Fruit fly (Drosophila melanogaster): ENCODE measurements around the gene CG14778.
A peak's percentile ranks its signal among the peaks of the same experiment; 100 is the strongest.

CG14778 gene

DNA sequence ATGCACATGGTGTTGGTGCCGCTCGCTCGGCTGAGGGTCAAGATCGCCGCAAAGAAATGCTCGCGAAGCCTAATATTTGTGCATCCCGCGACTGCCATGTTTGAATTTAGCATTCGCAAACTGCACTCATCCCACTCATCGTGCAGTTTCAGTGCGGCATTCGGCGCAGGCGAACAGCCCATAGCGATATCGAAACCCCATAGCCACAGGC lies at the start of gene CG14778:
TSS of gene CG14778 (plus strand) at position 112 of the 211 bp plus-strand sequence.
- no peak for TF ChIP-seq CG17801 (GFP tag; optimal IDR thresholded peaks at IDR 0.05; ENCODE audit: partially characterized antibody)

DNA sequence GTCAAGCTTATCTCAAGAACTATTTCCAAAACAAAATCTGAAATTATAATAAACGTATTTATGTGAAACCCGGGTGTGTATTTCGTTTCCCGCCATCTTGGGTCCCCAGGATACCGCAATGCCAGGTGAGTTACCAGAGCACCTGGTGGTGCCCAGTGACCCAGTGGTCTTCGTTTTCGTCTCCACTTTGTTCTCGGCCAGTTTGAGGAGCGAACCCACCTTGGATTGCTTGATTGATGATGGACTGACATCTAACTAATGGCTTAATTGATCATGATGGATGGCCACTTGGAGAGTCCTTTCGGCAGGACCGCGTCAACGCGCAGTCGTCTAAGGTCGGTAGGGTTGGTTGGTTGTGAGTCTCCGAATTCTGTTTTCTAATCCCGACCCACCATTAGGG lies 15.2 kb upstream of the CG14778 start, which contains the start of gene Gr2a:
TSS of gene Gr2a (plus strand) at position 301 of the 400 bp plus-strand sequence.
- TF ChIP-seq CG17801 (GFP tag; optimal IDR thresholded peaks at IDR 0.05; ENCODE audit: partially characterized antibody): no peak

DNA sequence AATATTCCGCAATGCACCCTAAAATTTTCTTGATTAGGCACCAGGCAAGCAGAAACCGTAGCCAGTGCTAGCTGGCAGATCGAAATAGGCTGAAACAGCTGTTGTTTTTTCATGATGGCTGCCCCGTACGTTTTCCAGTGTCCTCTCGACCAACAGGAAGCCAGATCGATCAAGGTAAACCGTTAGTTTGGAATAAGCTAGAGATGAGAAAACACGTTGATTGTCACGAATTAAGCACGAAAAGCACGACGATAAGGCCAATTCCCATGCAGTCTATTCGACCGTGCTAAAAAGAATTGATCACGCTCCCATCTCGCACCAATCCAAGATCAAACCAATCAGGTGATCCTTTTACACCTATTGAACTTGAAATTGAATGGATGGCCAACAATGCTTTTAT lies 12.5 kb upstream of the CG14778 start:
- no peak for TF ChIP-seq CG17801 (GFP tag; optimal IDR thresholded peaks at IDR 0.05; ENCODE audit: partially characterized antibody)

DNA sequence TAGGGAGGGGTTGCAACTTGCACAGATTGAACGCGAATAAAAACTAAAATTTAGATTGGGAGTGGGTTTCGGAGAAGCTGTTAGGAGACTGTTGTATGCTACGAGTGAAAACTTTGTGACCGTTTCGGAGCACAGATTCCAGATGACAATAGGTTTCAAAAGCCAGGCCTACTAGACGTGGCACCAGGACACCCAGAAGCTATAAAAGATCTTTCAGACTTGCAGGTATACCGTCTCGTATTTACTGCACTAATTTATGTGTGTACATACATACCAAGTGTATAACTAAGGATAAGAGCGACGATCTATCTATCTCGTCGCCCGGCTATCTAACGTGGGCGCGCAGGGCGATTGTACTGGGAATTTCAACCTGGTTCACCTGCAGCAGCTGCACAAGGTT lies 10.3 kb upstream of the CG14778 start, which contains the start of gene CG14785:
TSS of gene CG14785 (minus strand) at position 101 of the 400 bp plus-strand sequence.
- TF ChIP-seq CG17801 (GFP tag; optimal IDR thresholded peaks at IDR 0.05; ENCODE audit: partially characterized antibody): no peak

DNA sequence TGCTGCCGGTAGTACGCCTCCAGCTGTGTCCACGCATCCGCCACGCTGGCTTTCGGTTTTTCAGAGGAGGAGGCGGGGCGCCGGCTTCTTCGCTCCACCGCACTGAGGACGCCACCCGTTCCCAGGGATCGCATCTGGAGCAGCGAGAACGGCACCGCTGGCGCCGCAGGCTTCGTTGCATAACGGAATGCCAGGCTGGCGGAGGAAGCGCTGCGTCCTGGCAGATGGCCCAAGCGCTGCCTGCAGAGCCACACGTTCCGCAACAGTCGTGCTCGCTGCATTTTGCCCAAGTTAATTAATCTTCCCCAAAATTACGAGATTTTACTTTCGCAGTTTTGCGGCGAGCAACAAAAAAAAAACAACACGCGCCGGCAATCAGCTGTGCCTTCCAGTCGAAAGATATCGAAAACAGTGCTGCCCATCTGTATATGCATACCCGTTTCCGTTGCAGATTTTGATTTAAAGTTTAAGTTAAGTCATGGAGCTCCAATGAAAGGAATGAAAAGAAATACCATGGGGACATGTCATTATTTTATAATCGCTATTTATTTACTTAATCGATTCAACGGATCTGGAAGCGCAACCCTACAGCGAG lies 6.9 kb upstream of the CG14778 start, which contains the start of gene Lrpprc2:
TSS of gene Lrpprc2 (minus strand) at position 340 of the 595 bp plus-strand sequence.
- TF ChIP-seq CG17801 (GFP tag; optimal IDR thresholded peaks at IDR 0.05; ENCODE audit: partially characterized antibody): no peak

DNA sequence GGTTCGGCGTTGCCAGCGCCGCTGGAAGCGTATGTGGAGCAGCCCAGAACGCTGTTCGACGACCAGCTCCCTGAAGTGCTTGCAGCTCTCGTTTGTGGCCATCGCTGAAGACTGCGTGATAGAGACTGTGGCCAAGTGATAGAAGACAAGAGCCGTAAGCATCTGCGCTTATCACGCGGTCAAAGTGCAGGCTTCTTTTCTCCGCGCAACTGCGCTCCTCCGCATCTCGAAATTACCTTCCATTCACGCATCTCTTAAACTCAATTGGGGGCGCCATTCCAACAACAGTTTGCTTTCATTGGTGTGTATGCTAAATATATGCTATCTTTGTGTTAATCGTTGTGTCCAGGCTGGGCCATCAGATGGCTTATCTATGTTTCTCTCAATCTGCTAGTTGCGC lies 5.7 kb upstream of the CG14778 start, which contains the start of gene CG14787:
TSS of gene CG14787 (minus strand) at position 133 of the 400 bp plus-strand sequence.
- no peak for TF ChIP-seq CG17801 (GFP tag; optimal IDR thresholded peaks at IDR 0.05; ENCODE audit: partially characterized antibody)

DNA sequence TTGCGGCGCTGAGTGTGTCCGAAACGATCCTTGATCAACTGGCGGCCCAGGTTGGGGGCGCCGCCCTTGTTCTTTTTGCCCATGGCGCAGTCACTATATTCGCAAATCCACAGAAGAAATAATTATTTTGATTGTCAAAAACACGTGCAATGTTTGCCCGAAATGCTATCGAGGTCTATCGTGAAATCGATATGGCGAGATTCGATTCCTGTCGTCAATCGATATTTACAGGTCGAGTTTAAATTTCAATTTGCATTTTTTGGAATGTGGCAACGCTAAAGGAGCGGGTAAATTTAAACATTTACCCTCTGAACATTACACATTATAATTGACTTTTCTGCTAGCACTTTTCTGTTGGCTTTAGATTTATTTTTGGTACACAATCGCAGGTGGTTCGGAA lies 3.3 kb upstream of the CG14778 start, which contains the start of gene Ns3:
TSS of gene Ns3 (minus strand) at position 188 of the 400 bp plus-strand sequence.
- peak; percentile 27 for TF ChIP-seq CG17801 (GFP tag; optimal IDR thresholded peaks at IDR 0.05; ENCODE audit: partially characterized antibody)

DNA sequence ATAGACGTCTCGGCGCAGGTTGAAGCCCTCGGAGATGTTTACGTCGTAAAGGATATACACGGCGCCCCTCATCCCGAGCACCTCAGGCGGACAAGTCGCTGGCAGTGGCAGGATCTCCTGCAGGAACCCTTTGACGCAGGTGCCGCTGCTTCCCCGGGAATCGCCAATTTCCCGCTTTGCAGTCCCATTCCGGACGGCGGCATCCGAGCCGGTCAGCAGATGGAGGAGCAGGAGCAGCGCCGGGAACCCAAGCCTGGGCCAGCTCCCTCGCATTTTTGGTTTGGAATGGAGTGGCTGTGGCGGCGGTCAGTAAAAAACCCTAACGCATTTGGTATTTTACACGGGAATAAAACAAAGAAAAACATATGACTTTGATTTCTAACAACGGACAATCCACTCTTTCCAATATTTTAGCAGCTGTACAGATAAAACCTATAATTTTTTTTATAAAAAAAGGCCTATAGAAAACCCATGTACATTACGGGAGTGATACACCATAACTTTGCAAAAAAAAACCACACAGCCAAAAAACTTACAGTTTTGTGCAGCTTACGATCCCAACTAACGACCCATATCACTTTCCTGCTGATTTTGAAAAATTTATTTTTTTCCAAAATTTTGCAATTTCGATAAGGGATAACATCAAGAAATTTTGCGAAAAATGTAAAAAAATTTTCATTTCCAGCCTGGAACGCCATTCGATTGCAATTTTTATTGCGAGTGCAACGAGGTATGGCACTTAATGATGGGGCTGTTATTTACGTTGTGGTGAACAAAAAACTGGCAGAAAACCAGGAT lies 1.4 kb upstream of the CG14778 start, which contains the start of the genes O-fut2 and CG14777:
TSS of gene O-fut2 (minus strand) at position 290 of the 798 bp plus-strand sequence.
TSS of gene CG14777 (plus strand) at position 428 of the 798 bp plus-strand sequence.
- no peak for TF ChIP-seq CG17801 (GFP tag; optimal IDR thresholded peaks at IDR 0.05; ENCODE audit: partially characterized antibody)

DNA sequence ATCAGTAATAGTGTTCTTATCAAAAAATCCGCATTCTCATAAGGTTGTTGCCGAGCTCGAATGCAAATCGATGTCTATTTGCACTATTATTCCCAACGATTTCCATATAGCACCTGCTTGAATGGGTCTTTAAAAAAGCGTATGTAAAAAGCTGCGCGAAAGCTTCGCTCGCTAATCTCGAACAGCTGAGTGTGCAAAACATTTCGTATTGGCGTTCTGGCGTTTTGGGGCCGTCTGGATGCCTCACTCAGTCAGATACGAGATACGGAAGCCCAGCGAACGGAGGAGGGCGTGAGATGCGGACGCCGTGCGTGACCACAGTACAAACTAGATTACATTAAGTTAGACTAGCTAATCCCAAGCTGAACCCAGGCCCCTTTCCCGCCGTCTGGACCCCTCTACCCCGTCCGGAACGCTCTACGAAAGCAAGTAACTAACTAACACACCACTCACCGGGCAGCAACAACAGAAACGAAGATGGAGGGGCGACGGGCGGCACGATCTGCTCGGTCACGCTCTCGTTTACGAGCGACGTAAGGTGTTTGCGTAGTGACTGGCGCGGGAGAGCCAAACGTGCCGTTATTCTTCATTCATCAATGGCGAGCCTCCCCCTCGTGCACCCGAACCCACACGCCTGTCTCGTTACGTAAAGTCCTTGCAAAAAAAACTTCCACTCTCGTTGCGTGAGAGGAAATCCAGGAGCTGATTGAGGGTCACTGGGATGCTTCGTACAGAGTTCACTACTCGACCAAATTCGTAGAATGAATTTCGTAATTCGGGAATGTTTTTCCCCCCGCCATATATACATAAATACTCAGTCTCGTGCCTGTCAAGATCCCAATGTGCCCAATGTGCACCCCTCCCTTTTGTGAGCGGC lies 550 bp upstream of the CG14778 start:
- TF ChIP-seq CG17801 (GFP tag; optimal IDR thresholded peaks at IDR 0.05; ENCODE audit: partially characterized antibody): no peak

DNA sequence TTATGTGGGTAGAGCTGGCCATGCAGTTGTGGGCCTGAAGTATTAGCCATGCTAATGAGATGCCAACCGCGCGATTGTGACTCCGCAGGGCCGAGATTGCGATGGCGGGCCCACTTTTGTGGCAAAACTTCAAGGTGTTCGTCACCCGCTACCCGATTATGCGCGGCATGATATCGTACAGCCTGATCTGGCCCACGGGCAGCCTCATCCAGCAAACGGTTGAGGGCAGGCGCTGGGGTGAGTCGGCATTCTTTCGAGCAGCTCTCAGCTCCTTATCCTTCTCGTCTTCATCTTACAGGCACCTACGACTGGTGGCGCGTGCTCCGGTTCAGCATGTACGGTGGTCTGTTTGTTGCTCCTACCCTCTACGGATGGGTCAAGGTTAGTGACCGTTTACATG lies 2.4 kb downstream of the CG14778 start, which contains the start of gene CG32808:
TSS of gene CG32808 (minus strand) at position 101 of the 400 bp plus-strand sequence.
- TF ChIP-seq CG17801 (GFP tag; optimal IDR thresholded peaks at IDR 0.05; ENCODE audit: partially characterized antibody): no peak

DNA sequence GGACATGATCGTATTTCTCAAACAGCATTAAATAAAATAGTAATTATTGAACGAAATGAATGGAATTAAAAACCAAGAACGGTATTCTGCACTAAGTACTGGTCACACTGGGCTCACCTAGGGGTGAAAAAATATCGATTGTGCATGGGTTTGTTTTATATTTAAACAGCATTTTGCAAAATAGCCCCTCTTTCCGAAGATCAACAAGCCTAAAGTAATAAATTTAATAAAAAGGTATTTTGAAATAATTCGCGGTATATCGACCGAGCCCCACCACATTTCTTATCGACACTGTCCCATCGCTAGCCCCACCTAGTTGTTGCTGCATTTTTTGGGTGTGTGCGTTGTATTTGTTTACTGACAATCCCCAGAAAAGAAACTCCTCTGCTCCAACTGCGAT lies 3.3 kb downstream of the CG14778 start, which contains the start of gene pck:
TSS of gene pck (plus strand) at position 105 of the 400 bp plus-strand sequence.
- peak; percentile 83 for TF ChIP-seq CG17801 (GFP tag; optimal IDR thresholded peaks at IDR 0.05; ENCODE audit: partially characterized antibody)

DNA sequence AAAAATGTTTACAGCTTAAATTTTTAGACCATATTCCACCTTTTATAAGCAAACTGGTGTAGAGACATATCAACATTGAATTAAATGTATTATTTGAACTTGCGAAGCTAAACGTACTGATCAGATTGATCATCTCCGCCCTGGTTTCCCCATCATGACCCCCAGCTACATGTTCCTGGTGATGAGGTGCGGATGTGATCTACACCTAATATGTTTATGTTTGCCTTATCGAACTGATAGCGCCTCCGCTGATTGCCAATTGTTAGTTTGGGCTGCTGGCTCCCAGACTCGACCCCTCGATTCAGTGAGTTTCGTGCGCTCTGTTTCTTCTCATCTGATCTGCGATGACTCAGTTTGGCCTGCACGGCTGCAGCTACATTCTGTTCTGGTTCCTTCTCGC lies 4.9 kb downstream of the CG14778 start, which contains the start of gene CG14780:
TSS of gene CG14780 (plus strand) at position 301 of the 400 bp plus-strand sequence.
- TF ChIP-seq CG17801 (GFP tag; optimal IDR thresholded peaks at IDR 0.05; ENCODE audit: partially characterized antibody): no peak

DNA sequence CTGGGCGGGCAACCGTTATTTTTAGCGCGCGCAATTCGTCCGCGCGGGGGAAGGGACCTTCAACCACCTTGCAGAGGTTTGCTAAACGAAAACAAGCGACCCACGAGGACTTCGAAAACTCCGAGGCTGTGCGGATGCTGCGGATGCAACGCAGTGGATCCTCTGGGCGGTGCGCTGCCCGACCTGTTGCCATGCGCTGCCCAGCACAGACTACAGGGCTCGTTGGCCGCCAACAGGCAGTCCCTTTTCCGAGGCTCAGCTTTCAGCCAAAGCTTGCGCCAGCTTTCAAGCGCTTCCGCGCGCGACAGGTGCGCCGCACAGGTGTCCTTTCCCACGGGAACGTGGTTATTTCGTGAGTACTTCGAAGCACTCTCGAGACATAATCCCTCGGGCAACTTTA lies 9.1 kb downstream of the CG14778 start:
- no peak for TF ChIP-seq CG17801 (GFP tag; optimal IDR thresholded peaks at IDR 0.05; ENCODE audit: partially characterized antibody)

DNA sequence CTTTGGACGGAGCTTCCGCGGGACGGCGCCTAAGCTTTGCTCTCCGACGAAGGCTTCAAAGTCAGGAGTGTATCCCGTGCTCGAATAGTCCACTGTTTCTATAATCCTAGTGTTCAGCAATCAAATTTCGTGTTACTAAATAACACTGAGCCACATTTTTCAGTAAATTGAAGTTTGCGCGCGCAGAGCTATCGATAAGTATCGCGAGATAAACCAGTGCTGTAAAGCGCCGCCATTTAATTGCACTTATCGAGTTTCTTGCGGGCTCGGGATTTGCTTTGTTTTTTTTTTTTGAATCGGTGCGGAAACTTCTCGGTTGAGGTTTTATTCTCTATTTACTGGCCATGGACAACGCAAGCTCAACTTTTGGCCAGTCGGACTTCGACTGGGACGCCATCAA lies 9.6 kb downstream of the CG14778 start, which contains the start of the genes Rab27 and mei-38:
TSS of gene Rab27 (minus strand) at position 127 of the 400 bp plus-strand sequence.
TSS of gene mei-38 (plus strand) at position 216 of the 400 bp plus-strand sequence.
- TF ChIP-seq CG17801 (GFP tag; optimal IDR thresholded peaks at IDR 0.05; ENCODE audit: partially characterized antibody): no peak

All from ovary, adult (tissue).